Fruit fly (Drosophila melanogaster) ovary, adult (tissue): Measurements from ENCODE around the gene cwo.
"Not testable (repeated sequence)": the region's sequence is repeated elsewhere in the genome, so short reads cannot be mapped to it uniquely, and the experiment has no call there.

ENCODE experiments used
- CG17801 ChIP-seq: fragments of 200-800 bp; optimal IDR thresholded peaks from 2 replicates; lab custom pipeline; 2019; ENCODE audit warnings: missing biosample characterization, mild to moderate bottlenecking, missing genetic modification characterization, moderate library complexity; ENCODE audit not compliant: partially characterized antibody

Gene cwo

DNA sequence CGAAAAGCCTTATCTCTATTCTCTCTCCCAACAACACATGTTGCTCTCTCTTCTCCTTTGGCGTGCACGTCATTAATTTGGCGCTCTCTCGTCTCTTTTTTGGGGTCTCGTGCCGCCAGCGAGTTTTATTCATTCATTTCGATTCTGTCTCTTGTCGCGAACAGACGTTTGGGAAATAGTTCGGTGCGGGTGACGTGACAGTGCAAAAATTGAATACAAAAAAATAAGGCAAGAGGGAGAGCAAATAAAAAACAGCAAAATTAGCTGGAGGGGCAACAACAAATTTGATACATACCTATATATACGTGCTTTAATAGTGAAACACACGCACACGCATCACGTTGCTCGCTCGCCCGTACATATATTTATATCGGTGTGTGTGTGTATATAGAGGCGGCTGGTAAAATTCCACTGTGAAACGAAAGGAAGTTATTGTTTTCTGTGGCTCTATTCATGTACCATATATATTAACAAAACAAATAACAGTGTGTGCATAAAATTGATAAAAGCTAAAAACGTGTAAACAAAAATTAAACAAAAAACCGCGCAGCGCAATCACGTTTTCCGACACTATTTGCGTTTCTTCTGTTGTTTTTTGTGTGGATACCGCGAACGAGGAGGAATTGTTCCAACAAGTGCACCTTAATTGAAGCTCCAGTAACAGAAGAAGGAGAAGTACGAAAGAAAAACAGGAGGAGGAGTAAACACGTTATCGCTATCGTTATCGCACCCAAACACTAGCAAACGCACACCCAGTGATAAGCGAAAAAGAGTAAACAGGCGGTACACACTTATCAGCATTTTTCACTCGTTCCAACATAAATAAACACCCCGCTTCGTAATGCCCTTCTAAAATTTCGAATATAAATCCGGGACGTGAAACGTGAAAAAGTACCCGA is at the start of gene cwo:
cwo (plus strand) TSS at position 131 of the 899 bp plus-strand sequence.
- peak; percentile 5 for TF ChIP-seq CG17801 (GFP tag; lab: Kevin White, UChicago)

DNA sequence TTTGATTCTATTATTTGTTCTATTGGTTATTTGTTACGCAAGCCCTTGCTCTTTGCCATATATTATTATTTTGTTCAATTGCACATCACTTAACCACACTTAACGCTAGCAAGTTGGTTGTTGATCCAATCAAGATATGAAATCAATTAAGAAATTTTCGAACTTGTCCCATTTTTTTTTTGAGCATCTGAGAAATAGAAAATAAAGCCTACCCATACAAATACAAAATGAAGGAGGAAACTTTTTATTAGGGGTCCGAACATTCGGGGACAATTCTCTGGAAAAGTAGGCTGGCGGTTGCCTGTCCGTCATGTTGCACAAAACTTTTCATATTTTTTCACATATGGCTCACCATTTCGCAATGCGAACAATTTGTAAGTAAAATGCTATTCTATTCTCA is 47.4 kb upstream of the cwo start, which contains the start of gene CG18545:
CG18545 (plus strand) TSS at position 301 of the 400 bp plus-strand sequence.
- TF ChIP-seq CG17801 (GFP tag; lab: Kevin White, UChicago) = not testable (repeated sequence)

DNA sequence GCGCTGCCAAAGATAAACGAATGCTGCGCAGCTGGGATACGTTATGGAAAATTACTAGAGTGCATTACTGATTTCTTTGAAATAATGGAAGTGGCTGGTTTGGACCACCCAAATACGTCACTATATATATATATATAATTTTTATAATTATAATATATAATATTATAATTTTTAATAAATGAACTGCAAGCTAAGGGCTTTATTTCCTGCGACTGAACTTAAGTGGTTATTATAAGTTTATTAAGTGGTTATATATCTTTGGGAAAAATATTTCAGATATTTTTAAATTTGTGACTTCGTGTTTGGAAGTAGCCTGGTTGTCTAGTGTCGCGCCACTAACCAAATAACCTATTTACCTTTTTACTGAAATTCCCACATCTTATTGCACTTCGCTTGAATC is 39.6 kb upstream of the cwo start, which contains the start of gene CG31406:
CG31406 (plus strand) TSS at position 301 of the 400 bp plus-strand sequence.
- TF ChIP-seq CG17801 (GFP tag; lab: Kevin White, UChicago) = not testable (repeated sequence)

DNA sequence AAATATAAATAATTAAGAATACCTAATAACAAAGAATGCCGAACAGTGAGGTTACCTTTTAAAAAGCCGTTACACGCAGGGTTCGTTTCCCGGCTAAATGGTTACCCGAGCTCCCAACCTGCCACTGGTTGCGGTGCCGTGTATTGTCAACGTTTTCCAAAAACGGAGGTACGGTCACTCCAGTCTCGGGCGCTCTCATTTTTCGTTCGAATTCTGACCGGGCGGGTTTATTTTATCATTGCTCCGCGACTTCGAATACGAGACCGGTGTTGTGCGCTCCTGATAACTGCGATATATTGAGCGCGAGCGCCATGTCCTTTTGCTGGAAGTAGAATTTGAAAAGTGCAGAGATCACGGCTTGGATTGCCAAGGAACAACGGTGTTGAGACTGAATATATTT is 38.1 kb upstream of the cwo start, which contains the start of gene jumu:
jumu (plus strand) TSS at position 196 of the 400 bp plus-strand sequence.
- no peak for TF ChIP-seq CG17801 (GFP tag; lab: Kevin White, UChicago)

DNA sequence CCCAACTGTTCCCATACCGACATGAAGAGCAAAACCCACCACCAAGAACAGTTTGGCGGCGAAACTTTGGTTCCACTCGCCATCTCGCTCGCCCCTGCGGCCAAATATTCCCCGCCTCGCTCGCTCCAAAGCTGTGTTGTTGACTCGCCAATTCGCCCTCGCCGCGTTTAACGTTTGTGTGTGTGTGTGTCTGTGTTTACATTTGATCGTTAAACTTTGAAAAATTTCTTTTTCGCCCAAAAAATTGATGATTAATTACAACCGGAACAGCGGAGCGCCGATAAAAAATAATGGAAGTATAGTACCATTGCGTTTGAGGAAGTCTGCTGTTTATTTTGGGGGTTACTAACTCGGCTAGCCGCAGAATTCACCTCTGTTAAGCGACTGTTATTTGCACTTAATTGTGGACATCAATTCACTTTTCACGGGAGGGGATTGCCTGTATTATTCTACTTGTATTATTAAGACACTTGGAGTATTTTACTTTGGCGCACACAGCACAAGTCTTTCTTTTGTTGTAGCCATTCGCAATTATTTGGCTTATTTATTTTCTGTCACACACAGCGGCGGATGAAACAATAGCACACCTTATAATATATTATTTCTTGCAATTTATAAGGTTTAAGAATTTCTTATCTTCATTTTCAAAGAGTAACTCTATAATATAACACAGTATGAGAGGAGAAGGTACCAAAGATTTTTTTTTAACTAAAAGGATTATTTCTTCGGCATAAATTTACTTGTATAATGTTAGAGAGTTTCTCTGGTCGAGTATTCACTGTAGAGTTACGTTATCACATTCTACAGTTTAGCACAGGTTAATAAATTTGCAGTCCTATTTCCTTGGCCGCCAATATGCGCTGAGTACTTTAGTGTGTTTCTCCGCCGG is 37.1 kb upstream of the cwo start:
- peak; percentile 85 for TF ChIP-seq CG17801 (GFP tag; lab: Kevin White, UChicago)

DNA sequence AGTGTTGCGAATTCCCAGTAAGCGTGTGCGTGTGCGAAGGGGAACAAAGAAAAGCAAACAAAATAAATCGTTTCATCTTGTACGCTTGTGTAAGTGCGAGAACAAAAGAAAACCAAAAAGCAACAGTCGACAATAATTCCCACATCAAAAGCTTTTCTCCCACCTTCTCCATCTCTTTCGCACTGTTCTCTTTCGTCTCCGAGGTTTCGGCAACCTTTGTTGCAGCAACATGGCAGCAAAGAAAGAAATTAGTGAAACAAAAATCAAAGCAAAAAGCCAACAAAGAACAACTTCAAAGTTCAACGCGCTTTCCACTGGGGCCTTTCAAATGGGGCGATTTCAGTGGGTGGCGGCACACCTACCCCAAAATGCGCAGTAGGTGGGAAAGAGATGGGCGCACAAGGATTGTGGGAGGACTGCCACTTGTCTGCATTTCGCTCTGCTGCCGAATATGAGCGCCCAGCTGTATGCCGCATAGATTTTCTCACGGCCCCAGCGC is 36.0 kb upstream of the cwo start:
- TF ChIP-seq CG17801 (GFP tag; lab: Kevin White, UChicago) = peak; percentile 96

DNA sequence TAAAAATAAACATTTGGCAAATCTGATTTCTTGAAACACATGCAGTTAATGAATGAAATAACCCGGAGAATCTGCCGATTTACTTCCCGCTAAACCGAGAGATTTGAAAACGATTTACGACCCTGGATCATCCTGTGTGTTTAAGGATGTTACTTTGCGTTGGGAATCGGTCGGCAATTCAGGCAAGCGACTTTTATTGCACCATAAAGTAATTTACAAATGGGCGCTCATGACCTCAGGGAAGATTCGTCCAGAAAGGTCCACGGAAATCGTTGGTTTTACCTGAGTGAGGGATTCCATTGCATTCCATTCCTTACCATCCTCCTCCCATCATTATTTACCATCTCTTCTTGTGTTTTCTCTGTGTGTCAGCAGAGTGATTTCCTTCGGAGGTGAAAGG is 35.2 kb upstream of the cwo start:
- TF ChIP-seq CG17801 (GFP tag; lab: Kevin White, UChicago) = no peak

DNA sequence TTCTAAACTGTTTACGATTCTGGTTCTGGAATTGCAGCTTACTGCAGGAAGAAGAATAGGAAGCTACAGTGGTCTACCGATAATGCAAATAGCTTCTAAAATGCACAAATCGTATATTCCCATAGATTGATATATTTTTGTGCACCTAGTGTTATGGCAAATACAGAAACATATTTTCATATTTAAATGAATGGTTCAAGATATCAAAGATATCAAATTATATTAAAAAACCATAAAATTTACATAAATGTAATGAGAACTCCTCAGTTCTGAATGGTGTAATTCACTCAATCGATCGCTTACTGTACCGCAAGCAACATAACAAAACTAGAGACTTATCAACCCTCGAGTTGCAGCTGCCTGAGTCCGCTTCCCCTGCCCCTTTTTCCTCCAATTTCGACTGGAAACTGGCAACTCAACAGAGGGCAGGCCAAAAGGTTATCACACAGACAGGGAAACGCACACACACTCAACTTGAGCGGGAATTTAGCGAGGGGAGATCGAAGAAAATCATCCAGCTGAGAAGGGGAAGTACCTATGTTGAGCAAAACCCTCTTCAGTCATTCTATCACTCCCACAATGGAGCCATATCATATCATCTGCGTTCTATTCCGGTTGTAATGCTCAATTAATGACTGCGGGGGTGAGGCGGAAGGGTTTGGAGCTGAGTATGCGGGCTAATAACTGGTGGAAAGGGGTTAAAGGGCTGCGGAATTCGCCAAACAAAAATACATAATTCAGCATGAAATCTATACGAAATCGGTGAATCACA is 33.9 kb upstream of the cwo start:
- TF ChIP-seq CG17801 (GFP tag; lab: Kevin White, UChicago) = no peak

DNA sequence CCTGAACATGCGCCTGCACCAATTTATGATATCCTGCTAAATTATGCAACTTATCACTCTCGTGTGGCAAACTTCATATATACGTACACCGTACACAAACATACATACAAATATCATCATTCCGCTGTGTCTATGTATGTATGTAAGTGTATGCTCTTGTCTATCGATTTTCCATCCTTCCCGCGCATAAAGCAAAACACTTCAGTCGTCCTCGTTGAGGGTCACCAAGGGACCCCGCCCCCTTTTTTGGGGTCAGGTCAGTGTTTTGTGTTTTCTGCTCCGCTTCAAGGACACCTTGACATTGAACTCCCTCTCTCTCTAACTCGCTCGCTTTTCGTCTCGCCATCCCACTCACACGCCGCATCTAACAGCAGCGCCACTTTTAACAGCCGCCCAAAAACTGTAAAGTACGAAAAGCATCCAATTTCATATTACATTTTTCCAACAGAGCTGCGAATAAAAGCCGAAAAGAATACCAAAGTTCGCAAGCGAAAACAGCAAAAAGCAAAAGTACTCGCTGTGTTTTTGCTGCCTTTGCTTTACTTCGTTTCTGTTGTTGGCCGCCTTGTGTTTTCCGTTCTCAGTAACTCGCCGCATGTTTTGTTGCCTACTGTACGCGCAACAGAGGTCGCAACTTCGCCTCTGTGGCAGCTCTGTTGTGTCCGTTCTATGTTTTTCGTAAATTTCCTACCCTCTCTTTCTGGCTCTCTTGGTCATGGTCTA is 32.1 kb upstream of the cwo start:
- no peak for TF ChIP-seq CG17801 (GFP tag; lab: Kevin White, UChicago)

DNA sequence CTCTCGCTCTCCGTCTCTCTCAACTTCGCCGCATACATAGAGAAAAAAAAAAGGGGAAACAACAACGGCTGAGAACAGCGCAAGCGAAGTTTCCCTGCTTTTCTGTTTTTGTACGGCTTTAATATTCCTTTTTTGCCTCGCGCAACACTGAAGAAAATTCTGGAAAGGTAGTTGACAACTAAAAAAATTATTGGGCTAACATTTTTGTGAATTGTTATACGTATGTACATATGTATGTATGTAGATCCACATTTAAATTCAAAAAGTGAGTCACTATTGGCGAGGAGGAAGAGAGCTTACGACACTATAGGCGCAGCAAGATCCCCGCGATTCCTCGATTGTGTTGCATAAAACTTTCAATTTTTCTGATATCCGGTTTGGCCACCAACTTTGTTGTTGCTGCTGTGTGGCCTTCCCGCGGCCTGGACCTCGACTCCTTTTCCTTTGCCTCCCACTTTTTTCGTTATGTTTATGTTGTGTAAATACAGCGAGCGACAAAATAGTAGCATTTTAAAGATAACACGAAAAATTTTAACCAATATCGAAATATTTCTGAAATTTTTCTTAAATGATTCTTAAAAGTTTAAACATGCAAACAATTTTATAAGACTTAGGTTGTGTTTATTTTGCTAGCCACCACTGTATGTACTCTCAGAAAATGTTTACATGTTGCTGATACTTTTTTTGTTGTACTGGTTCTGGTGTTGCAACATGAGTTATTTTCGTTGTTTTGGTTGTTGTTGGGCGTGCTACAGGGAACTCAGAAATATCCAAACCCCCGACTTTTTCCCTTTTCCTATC is 31.3 kb upstream of the cwo start:
- no peak for TF ChIP-seq CG17801 (GFP tag; lab: Kevin White, UChicago)

DNA sequence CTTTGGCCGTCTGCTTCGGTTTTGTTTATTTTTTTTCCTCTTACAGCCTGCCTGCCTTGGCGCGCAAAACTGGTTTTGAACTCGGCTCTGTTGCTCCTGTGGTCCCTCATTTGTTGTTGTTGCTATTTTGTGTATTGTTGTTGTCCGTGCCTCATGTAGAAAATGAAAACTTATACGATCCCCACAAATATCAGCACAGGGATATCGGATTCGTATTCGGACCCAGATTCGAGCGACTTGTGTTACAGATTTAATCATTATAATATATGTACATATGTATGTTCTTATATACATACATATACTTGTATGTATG is 30.7 kb upstream of the cwo start:
- no peak for TF ChIP-seq CG17801 (GFP tag; lab: Kevin White, UChicago)

DNA sequence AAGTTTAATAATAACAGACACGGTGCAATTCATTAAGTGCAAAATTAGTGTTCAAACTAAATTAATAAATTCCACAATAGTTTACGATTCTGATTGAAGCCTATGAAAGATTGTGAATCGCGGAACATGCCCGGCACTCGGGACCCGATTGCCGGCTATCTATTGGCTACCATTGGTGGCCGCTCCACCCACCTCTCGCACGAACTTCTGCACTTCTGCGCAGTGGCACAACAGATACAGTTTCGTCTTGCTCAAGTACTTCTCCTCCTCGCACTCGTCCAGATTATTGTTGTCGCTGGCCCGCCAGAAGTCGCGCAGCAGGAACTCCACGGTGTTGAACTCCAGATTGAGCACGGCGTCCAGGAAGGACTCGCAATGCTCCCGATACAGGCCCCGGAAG is 23.8 kb upstream of the cwo start:
- no peak for TF ChIP-seq CG17801 (GFP tag; lab: Kevin White, UChicago)

DNA sequence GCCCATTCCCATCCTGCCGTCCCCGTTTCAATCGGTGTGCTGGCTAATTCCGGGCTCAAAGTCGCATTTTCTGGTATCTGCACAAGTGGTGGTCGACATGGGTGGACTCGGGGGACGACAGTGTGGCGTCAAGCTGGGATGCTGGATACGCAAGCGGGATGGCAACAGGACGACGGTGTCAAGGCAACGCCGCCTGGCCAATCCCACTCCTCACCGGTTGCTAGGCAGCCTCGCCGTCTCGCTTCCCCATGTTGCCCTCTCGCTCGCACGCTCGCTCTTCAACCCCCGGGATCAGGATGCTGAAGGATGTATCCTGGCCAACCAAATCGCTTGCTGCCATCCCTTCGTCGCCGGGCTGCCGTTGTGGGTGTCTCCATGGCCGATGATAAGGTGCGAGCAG is 19.8 kb upstream of the cwo start:
- no peak for TF ChIP-seq CG17801 (GFP tag; lab: Kevin White, UChicago)
